Worm (Caenorhabditis elegans) whole organism, late embryonic: ENCODE measurements around the gene dhs-8.
A peak's percentile ranks its signal among the peaks of the same experiment; 100 is the strongest.

Source experiments
- C38D4.7 ChIP-seq: fragments of 200-800 bp; sonication (Bioruptor generic); optimal IDR thresholded peaks from 2 replicates; lab custom pipeline; 2018; ENCODE audit warnings: mild to moderate bottlenecking, missing genetic modification characterization, moderate library complexity, missing compliant biosample characterization
- T23F11.4 ChIP-seq: fragments of 200-800 bp; sonication (Bioruptor generic); optimal IDR thresholded peaks from 2 replicates; lab custom pipeline; 2018; ENCODE audit warnings: mild to moderate bottlenecking, missing genetic modification characterization, missing compliant biosample characterization
- ahr-1 ChIP-seq: sonication (generic microtip); optimal IDR thresholded peaks from 2 replicates; lab custom pipeline; 2016; ENCODE audit warnings: missing genetic modification characterization, missing compliant biosample characterization
- ceh-14 ChIP-seq: sonication (generic microtip); optimal IDR thresholded peaks from 2 replicates; lab custom pipeline; 2016; ENCODE audit warnings: missing genotype, missing genetic modification characterization, missing compliant biosample characterization
- ceh-19 ChIP-seq: fragments of 200-800 bp; sonication (Bioruptor generic); optimal IDR thresholded peaks from 2 replicates; lab custom pipeline; 2018; ENCODE audit warnings: mild to moderate bottlenecking, missing genetic modification characterization, missing compliant biosample characterization
- ceh-2 ChIP-seq: sonication (generic microtip); optimal IDR thresholded peaks from 2 replicates; lab custom pipeline; 2016; ENCODE audit warnings: missing genotype, missing genetic modification characterization, missing compliant biosample characterization
- ceh-22 ChIP-seq: sonication (generic microtip); optimal IDR thresholded peaks from 2 replicates; lab custom pipeline; 2017; ENCODE audit warnings: missing biosample characterization, missing genetic modification characterization
- ceh-24 ChIP-seq: sonication (generic microtip); optimal IDR thresholded peaks from 2 replicates; lab custom pipeline; 2016; ENCODE audit warnings: mild to moderate bottlenecking, missing genetic modification characterization, missing compliant biosample characterization
- ceh-34 ChIP-seq: sonication (generic microtip); optimal IDR thresholded peaks from 2 replicates; lab custom pipeline; 2016; ENCODE audit warnings: mild to moderate bottlenecking, missing genetic modification characterization, missing compliant biosample characterization
- ceh-6 ChIP-seq: fragments of 200-800 bp; sonication (Bioruptor generic); optimal IDR thresholded peaks from 2 replicates; lab custom pipeline; 2018; ENCODE audit warnings: mild to moderate bottlenecking, missing genetic modification characterization, missing compliant biosample characterization
- dve-1 ChIP-seq: sonication (generic microtip); optimal IDR thresholded peaks from 2 replicates; lab custom pipeline; 2017; ENCODE audit warnings: antibody characterized with exemption, mild to moderate bottlenecking, missing genetic modification characterization, missing compliant biosample characterization
- elt-2 ChIP-seq: sonication (generic microtip); optimal IDR thresholded peaks from 2 replicates; lab custom pipeline; 2016; ENCODE audit warnings: missing genetic modification reagents, missing genetic modification characterization, missing compliant biosample characterization
- elt-4 ChIP-seq: sonication (generic microtip); optimal IDR thresholded peaks from 2 replicates; lab custom pipeline; 2016; ENCODE audit warnings: missing genetic modification characterization, missing compliant biosample characterization
- fkh-10 ChIP-seq: fragments of 150-350 bp; optimal IDR thresholded peaks from 2 replicates; lab custom pipeline; 2014; ENCODE audit warnings: missing biosample characterization, missing genetic modification reagents, missing genetic modification characterization
- fkh-6 ChIP-seq: sonication (generic microtip); optimal IDR thresholded peaks from 2 replicates; lab custom pipeline; 2016; ENCODE audit warnings: missing genetic modification characterization, missing compliant biosample characterization
- gmeb-2 ChIP-seq: sonication (generic microtip); optimal IDR thresholded peaks from 2 replicates; lab custom pipeline; 2016; ENCODE audit warnings: missing genetic modification characterization, inconsistent platforms, missing compliant biosample characterization
- hlh-15 ChIP-seq: sonication (generic microtip); optimal IDR thresholded peaks from 2 replicates; lab custom pipeline; 2016; ENCODE audit warnings: missing genetic modification characterization, missing compliant biosample characterization
- hlh-6 ChIP-seq: sonication (generic microtip); optimal IDR thresholded peaks from 2 replicates; lab custom pipeline; 2016; ENCODE audit warnings: missing genotype, missing genetic modification characterization, missing compliant biosample characterization
- hlh-8 ChIP-seq: sonication (generic microtip); optimal IDR thresholded peaks from 2 replicates; lab custom pipeline; 2016; ENCODE audit warnings: missing genotype, missing genetic modification characterization, missing compliant biosample characterization
- lin-11 ChIP-seq: fragments of 200-800 bp; sonication (Bioruptor generic); optimal IDR thresholded peaks from 2 replicates; lab custom pipeline; 2018; ENCODE audit warnings: mild to moderate bottlenecking, missing genetic modification characterization, missing compliant biosample characterization
- madf-2 ChIP-seq: sonication (generic microtip); optimal IDR thresholded peaks from 2 replicates; lab custom pipeline; 2017; ENCODE audit warnings: missing genetic modification characterization, missing compliant biosample characterization
- nhr-232 ChIP-seq: sonication (generic microtip); optimal IDR thresholded peaks from 2 replicates; lab custom pipeline; 2016; ENCODE audit warnings: missing genetic modification characterization, missing compliant biosample characterization
- npax-4 ChIP-seq: sonication (generic microtip); optimal IDR thresholded peaks from 2 replicates; lab custom pipeline; 2016; ENCODE audit warnings: missing genetic modification characterization, missing compliant biosample characterization
- odd-2 ChIP-seq: sonication (generic microtip); optimal IDR thresholded peaks from 2 replicates; lab custom pipeline; 2017; ENCODE audit warnings: antibody characterized with exemption, mild to moderate bottlenecking, missing genetic modification characterization, missing compliant biosample characterization
- pag-3 ChIP-seq: sonication (generic microtip); optimal IDR thresholded peaks from 2 replicates; lab custom pipeline; 2016; ENCODE audit warnings: missing compliant biosample characterization, missing genetic modification characterization, borderline replicate concordance
- pat-9 ChIP-seq: fragments of 200-800 bp; sonication (Bioruptor generic); optimal IDR thresholded peaks from 2 replicates; lab custom pipeline; 2018; ENCODE audit warnings: mild to moderate bottlenecking, missing genetic modification characterization, moderate library complexity, missing compliant biosample characterization
- pha-4 ChIP-seq: fragments of 150-350 bp; optimal IDR thresholded peaks from 2 replicates; lab custom pipeline; 2018; ENCODE audit warnings: missing biosample characterization, missing genetic modification reagents, missing genetic modification characterization
- sdc-2 ChIP-seq: sonication (generic microtip); optimal IDR thresholded peaks from 2 replicates; lab custom pipeline; 2016; ENCODE audit warnings: missing genotype, missing genetic modification characterization, missing compliant biosample characterization
- sox-4 ChIP-seq: sonication (generic microtip); optimal IDR thresholded peaks from 2 replicates; lab custom pipeline; 2017; ENCODE audit warnings: mild to moderate bottlenecking, missing genetic modification characterization, inconsistent platforms, missing compliant biosample characterization
- syd-9 ChIP-seq: sonication (generic microtip); optimal IDR thresholded peaks from 2 replicates; lab custom pipeline; 2016; ENCODE audit warnings: mild to moderate bottlenecking, missing genetic modification characterization, moderate library complexity, missing compliant biosample characterization
- tbx-7 ChIP-seq: sonication (generic microtip); optimal IDR thresholded peaks from 2 replicates; lab custom pipeline; 2016; ENCODE audit warnings: missing genotype, missing genetic modification characterization, missing compliant biosample characterization
- ttx-3 ChIP-seq: sonication (generic microtip); optimal IDR thresholded peaks from 2 replicates; lab custom pipeline; 2016; ENCODE audit warnings: missing genetic modification reagents, missing genetic modification characterization, missing compliant biosample characterization
- unc-42 ChIP-seq: sonication (generic microtip); optimal IDR thresholded peaks from 2 replicates; lab custom pipeline; 2016; ENCODE audit warnings: missing genotype, missing genetic modification characterization, missing compliant biosample characterization
- zip-5 ChIP-seq: sonication (generic microtip); optimal IDR thresholded peaks from 2 replicates; lab custom pipeline; 2016; ENCODE audit warnings: missing genetic modification characterization, missing compliant biosample characterization
- ztf-16 ChIP-seq: sonication (generic microtip); optimal IDR thresholded peaks from 2 replicates; lab custom pipeline; 2017; ENCODE audit warnings: missing genetic modification characterization, missing compliant biosample characterization

dhs-8 gene

DNA sequence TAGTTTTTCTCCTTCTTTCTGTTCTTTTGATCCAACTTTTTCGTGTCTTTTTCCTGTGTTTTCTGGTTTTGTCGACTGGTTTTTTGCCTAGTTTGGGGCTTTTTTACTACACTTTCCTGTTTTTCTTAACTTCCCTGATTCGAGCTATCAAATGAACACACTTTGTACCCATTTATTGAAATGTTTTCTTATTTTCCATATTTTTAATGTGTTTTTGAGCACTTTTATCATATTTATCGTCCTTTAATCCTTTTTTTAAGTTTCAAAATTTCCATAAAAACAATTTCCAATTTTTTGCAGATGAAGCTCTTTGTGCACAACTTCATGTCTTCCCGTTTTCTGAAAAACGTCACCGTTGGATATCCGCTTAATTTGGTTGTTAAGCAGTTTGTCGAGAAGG, 36.2 kb downstream of the dhs-8 start, which contains the start of gene C04H5.1:
C04H5.1 (plus strand) TSS at position 301 of the 400 bp plus-strand sequence.
- TF ChIP-seq fkh-10 (GFP tag; lab: Kevin White, UChicago), result no peak
- no peak for TF ChIP-seq ttx-3 (tag; lab: Kevin White, UChicago)
- TF ChIP-seq syd-9 (tag; lab: Kevin White, UChicago), result no peak
- no peak for TF ChIP-seq hlh-6 (tag; lab: Kevin White, UChicago)
- TF ChIP-seq madf-2 (tag; lab: Kevin White, UChicago), result no peak
- TF ChIP-seq pat-9 (tag; lab: Kevin White, UChicago), result no peak
- TF ChIP-seq hlh-15, result no peak
- TF ChIP-seq zip-5 (tag; lab: Kevin White, UChicago), result no peak
- no peak for TF ChIP-seq unc-42 (tag; lab: Kevin White, UChicago)
- TF ChIP-seq npax-4, result no peak
- TF ChIP-seq T23F11.4 (GFP tag; lab: Kevin White, UChicago), result no peak
- TF ChIP-seq ahr-1 (tag; lab: Kevin White, UChicago), result no peak
- TF ChIP-seq dve-1 (tag; lab: Kevin White, UChicago), result no peak
- no peak for TF ChIP-seq hlh-8 (tag; lab: Kevin White, UChicago)
- TF ChIP-seq ceh-19 (GFP tag; lab: Kevin White, UChicago), result no peak
- TF ChIP-seq ztf-16 (tag; lab: Kevin White, UChicago), result no peak
- TF ChIP-seq nhr-232 (tag; lab: Kevin White, UChicago), result no peak
- TF ChIP-seq, all 69 proteins: peak for 0

- TF ChIP-seq ceh-34, result no peak
- no peak for TF ChIP-seq syd-9 (tag; lab: Kevin White, UChicago)
Observed at ce11 chrII:14537728-14538127, 39.9 kb downstream of the dhs-8 start, which contains the start of the genes clec-147 and C04H5.7. TSS of gene clec-147 (minus strand) at chrII:14537828. TSS of gene C04H5.7 (plus strand) at chrII:14537946.

ce11 chrII:14540551-14540950, 42.7 kb downstream of the dhs-8 start:
- TF ChIP-seq sox-4 (tag; lab: Kevin White, UChicago) (no peak), elt-2 (tag; lab: Kevin White, UChicago) (peak; percentile 44)

DNA sequence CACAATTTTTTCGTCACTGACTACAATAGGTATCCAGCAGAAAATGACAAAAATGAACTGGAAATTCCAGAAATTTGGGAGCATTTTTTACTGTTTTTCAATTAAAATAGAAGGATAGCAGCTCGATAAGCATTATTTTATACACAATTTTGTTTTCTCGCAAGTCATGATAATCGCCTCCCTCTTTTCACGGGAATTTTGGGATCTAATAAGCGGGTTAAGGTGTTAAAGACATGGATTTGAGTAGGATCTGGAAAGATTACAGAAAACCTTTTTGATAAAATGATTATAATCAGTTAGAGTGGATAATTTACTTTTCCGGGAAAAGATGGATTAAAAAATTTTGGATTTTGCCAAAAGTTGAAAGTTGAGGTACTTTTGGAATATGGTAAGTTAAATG, 50.9 kb downstream of the dhs-8 start, which contains the start of gene gcy-29:
gcy-29 (minus strand) TSS at position 101 of the 400 bp plus-strand sequence.
- TF ChIP-seq tbx-7 (tag; lab: Kevin White, UChicago) (no peak), elt-4 (tag; lab: Kevin White, UChicago) (no peak), odd-2 (tag; lab: Kevin White, UChicago) (no peak), madf-2 (tag; lab: Kevin White, UChicago) (no peak), fkh-6 (tag; lab: Kevin White, UChicago) (no peak), ceh-24 (tag; lab: Kevin White, UChicago) (no peak), ceh-2 (tag; lab: Kevin White, UChicago) (no peak), ceh-14 (tag; lab: Kevin White, UChicago) (no peak), ceh-34 (no peak), ceh-22 (tag; lab: Kevin White, UChicago) (no peak), pha-4 (tag; lab: Kevin White, UChicago) (no peak), pag-3 (no peak), gmeb-2 (tag; lab: Kevin White, UChicago) (no peak), lin-11 (no peak), C38D4.7 (GFP tag; lab: Kevin White, UChicago) (no peak), sdc-2 (tag; lab: Kevin White, UChicago) (no peak), hlh-6 (tag; lab: Kevin White, UChicago) (no peak), ceh-6 (GFP tag; lab: Kevin White, UChicago) (no peak)
